Fruit fly (Drosophila melanogaster) whole organism, embryonic: ENCODE results near the gene CG44142.

Experiments
- Adf1 ChIP-seq: fragments of 200-800 bp; sonication (Bioruptor generic); IDR thresholded peaks from 2 replicates; pipeline ENCODE4 v1.3.6; 2022; ENCODE audit warnings: missing biosample characterization, missing genetic modification characterization
- C15 ChIP-seq: fragments of 200-800 bp; sonication (Bioruptor generic); IDR thresholded peaks from 3 replicates; pipeline ENCODE4 v1.3.6; 2022; ENCODE audit warnings: missing biosample characterization, missing genetic modification characterization
- CG10565 ChIP-seq: fragments of 200-800 bp; sonication (Bioruptor generic); optimal IDR thresholded peaks from 3 replicates; lab custom pipeline; 2016; ENCODE audit warnings: missing biosample characterization, mild to moderate bottlenecking, missing genetic modification characterization
- CG11093 ChIP-seq: fragments of 200-800 bp; sonication (Bioruptor generic); IDR thresholded peaks from 3 replicates; pipeline ENCODE4 v1.3.6; 2022; ENCODE audit warnings: missing biosample characterization, missing genetic modification characterization
- CG15073 ChIP-seq: fragments of 200-800 bp; sonication (Bioruptor generic); optimal IDR thresholded peaks from 2 replicates; lab custom pipeline; 2016; ENCODE audit warnings: missing biosample characterization, missing genetic modification characterization
- CG1647 ChIP-seq: fragments of 200-800 bp; sonication (Bioruptor generic); optimal IDR thresholded peaks from 3 replicates; lab custom pipeline; 2016; ENCODE audit warnings: missing biosample characterization, missing genetic modification characterization
- CG16863 ChIP-seq: fragments of 200-800 bp; sonication (Bioruptor generic); optimal IDR thresholded peaks from 3 replicates; lab custom pipeline; 2016; ENCODE audit warnings: missing biosample characterization, missing genetic modification characterization
- CG3065 ChIP-seq: fragments of 200-800 bp; sonication (Bioruptor generic); optimal IDR thresholded peaks from 2 replicates; lab custom pipeline; 2016; ENCODE audit warnings: missing biosample characterization, missing genetic modification characterization
- CG43689 ChIP-seq: fragments of 200-800 bp; sonication (Bioruptor generic); IDR thresholded peaks from 2 replicates; pipeline ENCODE4 v1.3.6; 2022; ENCODE audit warnings: missing biosample characterization, missing genetic modification characterization
- CG4820 ChIP-seq: fragments of 200-800 bp; sonication (Bioruptor generic); optimal IDR thresholded peaks from 3 replicates; lab custom pipeline; 2016; ENCODE audit warnings: missing biosample characterization, missing genetic modification characterization
- CG6254 ChIP-seq: fragments of 200-800 bp; sonication (Bioruptor generic); optimal IDR thresholded peaks from 3 replicates; lab custom pipeline; 2017; ENCODE audit warnings: mild to moderate bottlenecking, missing biosample characterization, missing genetic modification reagents, missing genetic modification characterization
- CG7372 ChIP-seq: fragments of 200-800 bp; sonication (Bioruptor generic); IDR thresholded peaks from 2 replicates; pipeline ENCODE4 v1.3.6; 2022; ENCODE audit warnings: missing biosample characterization, missing genetic modification characterization
- CG9437 ChIP-seq: fragments of 200-800 bp; sonication (Bioruptor generic); optimal IDR thresholded peaks from 2 replicates; lab custom pipeline; 2018; ENCODE audit warnings: missing biosample characterization, mild to moderate bottlenecking, missing genetic modification characterization
- CG9609 ChIP-seq: fragments of 200-800 bp; sonication (Bioruptor generic); optimal IDR thresholded peaks from 3 replicates; lab custom pipeline; 2016; ENCODE audit warnings: missing biosample characterization, missing genetic modification characterization
- CHES-1-like ChIP-seq: fragments of 200-800 bp; sonication (Bioruptor generic); optimal IDR thresholded peaks from 2 replicates; lab custom pipeline; 2016; ENCODE audit warnings: missing biosample characterization, missing genetic modification characterization
- Camta ChIP-seq: fragments of 200-800 bp; sonication (Bioruptor generic); optimal IDR thresholded peaks from 2 replicates; lab custom pipeline; 2016; ENCODE audit warnings: missing biosample characterization, missing genetic modification characterization
- Dbx ChIP-seq: fragments of 200-800 bp; sonication (Bioruptor generic); IDR thresholded peaks from 3 replicates; pipeline ENCODE4 v1.3.6; 2022; ENCODE audit warnings: missing biosample characterization, missing genetic modification characterization
- Deaf1 ChIP-seq: fragments of 200-800 bp; optimal IDR thresholded peaks from 3 replicates; lab custom pipeline; 2019; ENCODE audit warnings: missing biosample characterization, mild to moderate bottlenecking, missing genetic modification characterization, moderate library complexity
- Ets65A ChIP-seq: fragments of 200-800 bp; sonication (Bioruptor generic); peaks from one replicate; lab custom pipeline; 2016; ENCODE audit warnings: missing biosample characterization, missing genetic modification characterization
- Fer1 ChIP-seq: fragments of 200-800 bp; sonication (Bioruptor generic); optimal IDR thresholded peaks from 2 replicates; lab custom pipeline; 2017; ENCODE audit warnings: missing biosample characterization, mild to moderate bottlenecking, missing genetic modification characterization
- H15 ChIP-seq: fragments of 200-800 bp; sonication (Bioruptor generic); IDR thresholded peaks from 3 replicates; pipeline ENCODE4 v1.3.6; 2022; ENCODE audit warnings: missing biosample characterization, missing genetic modification characterization
- HLH3B ChIP-seq: fragments of 200-800 bp; sonication (Bioruptor generic); IDR thresholded peaks from 2 replicates; pipeline ENCODE4 v1.3.6; 2022; ENCODE audit warnings: missing biosample characterization, missing genetic modification characterization
- HLH54F ChIP-seq: fragments of 200-800 bp; sonication (Bioruptor generic); optimal IDR thresholded peaks from 3 replicates; lab custom pipeline; 2016; ENCODE audit warnings: missing biosample characterization, missing genetic modification characterization
- Hand ChIP-seq: fragments of 200-800 bp; sonication (Bioruptor generic); optimal IDR thresholded peaks from 2 replicates; lab custom pipeline; 2017; ENCODE audit warnings: mild to moderate bottlenecking, missing biosample characterization, missing genetic modification reagents, missing genetic modification characterization
- Hr78 ChIP-seq, 2 experiments: fragments of 200-800 bp in 1 of 2; fragments of >200 bp in 1 of 2; sonication (Bioruptor generic) in 1 of 2; optimal IDR thresholded peaks; 2 replicates each; lab custom pipeline; 2017 to 2019; ENCODE audit warnings: missing biosample characterization in 2 of 2, missing genetic modification characterization in 2 of 2, mild to moderate bottlenecking in 1 of 2, moderate library complexity in 1 of 2
- Med ChIP-seq: fragments of 200-800 bp; sonication (Bioruptor generic); peaks from one replicate; lab custom pipeline; 2016; ENCODE audit warnings: missing biosample characterization, missing genetic modification characterization, mild to moderate bottlenecking, inconsistent platforms, moderate library complexity
- Nf-YB ChIP-seq: fragments of 200-800 bp; sonication (Bioruptor generic); optimal IDR thresholded peaks from 3 replicates; lab custom pipeline; 2019; ENCODE audit warnings: missing biosample characterization, mild to moderate bottlenecking, missing genetic modification characterization, moderate library complexity
- Six4 ChIP-seq: fragments of 200-800 bp; sonication (Bioruptor generic); optimal IDR thresholded peaks from 2 replicates; lab custom pipeline; 2016; ENCODE audit warnings: missing biosample characterization, missing genetic modification characterization
- ab ChIP-seq: fragments of 200-800 bp; sonication (Bioruptor generic); optimal IDR thresholded peaks from 2 replicates; lab custom pipeline; 2016; ENCODE audit warnings: missing biosample characterization, missing genetic modification characterization
- abd-A ChIP-seq: fragments of 200-800 bp; sonication (Bioruptor generic); optimal IDR thresholded peaks from 3 replicates; lab custom pipeline; 2019; ENCODE audit warnings: missing biosample characterization, mild to moderate bottlenecking, missing genetic modification characterization, moderate library complexity
- bab2 ChIP-seq: fragments of 200-800 bp; sonication (Bioruptor generic); optimal IDR thresholded peaks from 2 replicates; lab custom pipeline; 2016; ENCODE audit warnings: missing biosample characterization, missing genetic modification characterization
- chn ChIP-seq: fragments of 200-800 bp; sonication (Bioruptor generic); optimal IDR thresholded peaks from 2 replicates; lab custom pipeline; 2016; ENCODE audit warnings: missing biosample characterization, missing genetic modification characterization
- danr ChIP-seq: fragments of 200-800 bp; sonication (Bioruptor generic); IDR thresholded peaks from 2 replicates; pipeline ENCODE4 v1.3.6; 2022; ENCODE audit warnings: missing biosample characterization, missing genetic modification characterization
- fd102C ChIP-seq: fragments of 200-800 bp; sonication (Bioruptor generic); optimal IDR thresholded peaks from 2 replicates; lab custom pipeline; 2018; ENCODE audit warnings: missing biosample characterization, mild to moderate bottlenecking, missing genetic modification characterization, moderate library complexity
- gcm2 ChIP-seq: fragments of 200-800 bp; sonication (Bioruptor generic); optimal IDR thresholded peaks from 2 replicates; lab custom pipeline; 2016; ENCODE audit warnings: missing biosample characterization, missing genetic modification characterization
- h ChIP-seq: fragments of >200 bp; optimal IDR thresholded peaks from 2 replicates; lab custom pipeline; 2017
- jumu ChIP-seq: fragments of 200-800 bp; sonication (Bioruptor generic); optimal IDR thresholded peaks from 3 replicates; lab custom pipeline; 2016; ENCODE audit warnings: missing biosample characterization, missing genetic modification characterization
- knrl ChIP-seq: fragments of 200-800 bp; sonication (Bioruptor generic); IDR thresholded peaks from 3 replicates; pipeline ENCODE4 v1.3.6; 2022; ENCODE audit warnings: missing biosample characterization, missing genetic modification characterization; ENCODE audit not compliant: partially characterized antibody
- onecut ChIP-seq: fragments of 200-800 bp; sonication (Bioruptor generic); IDR thresholded peaks from 2 replicates; pipeline ENCODE4 v1.3.6; 2022; ENCODE audit warnings: missing biosample characterization, missing genetic modification characterization
- scrt ChIP-seq: fragments of 200-800 bp; sonication (Bioruptor generic); optimal IDR thresholded peaks from 2 replicates; lab custom pipeline; 2018; ENCODE audit warnings: missing biosample characterization, mild to moderate bottlenecking, missing genetic modification characterization, moderate library complexity
- sens ChIP-seq: fragments of 200-800 bp; sonication (Bioruptor generic); peaks from one replicate; lab custom pipeline; 2016; ENCODE audit warnings: missing biosample characterization, missing genetic modification characterization
- wdn ChIP-seq: fragments of 200-800 bp; sonication (Bioruptor generic); IDR thresholded peaks from 2 replicates; pipeline ENCODE4 v1.3.6; 2022; ENCODE audit warnings: missing biosample characterization, missing genetic modification characterization

Gene CG44142

DNA sequence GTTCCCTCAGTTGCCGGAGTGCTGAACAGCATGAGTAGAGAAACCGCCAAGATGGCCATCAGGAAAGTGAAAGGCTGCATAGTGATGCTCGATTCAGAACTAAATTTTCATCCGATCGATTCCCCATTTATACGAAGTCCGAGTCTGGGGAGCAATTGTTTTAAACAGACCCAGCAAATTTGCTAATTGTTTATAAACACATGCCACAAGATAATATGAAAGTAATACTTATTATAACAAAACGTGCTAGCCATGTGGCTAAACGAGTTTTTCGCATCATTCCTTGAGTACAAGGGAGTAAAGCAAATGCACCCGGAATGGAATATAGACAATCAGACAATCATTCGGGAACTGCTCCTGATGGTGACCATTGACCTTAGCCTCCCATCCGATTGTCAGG, at the start of gene CG44142:
TSS of gene CG44142 (minus strand) at position 101 of the 400 bp plus-strand sequence.
- TF ChIP-seq ab (GFP tag; lab: Kevin White, UChicago) (no peak), H15 (GFP tag; lab: Robert Waterston, UW) (no peak), bab2 (GFP tag; lab: Kevin White, UChicago) (no peak), C15 (no peak), chn (GFP tag; lab: Kevin White, UChicago) (no peak), Six4 (GFP tag; lab: Kevin White, UChicago) (no peak), HLH54F (GFP tag; lab: Kevin White, UChicago) (no peak), Deaf1 (tag; lab: Kevin White, UChicago) (no peak), CG6254 (no peak), CG1647 (GFP tag; lab: Kevin White, UChicago) (no peak), CG9609 (GFP tag; lab: Kevin White, UChicago) (no peak), fd102C (GFP tag; lab: Kevin White, UChicago) (no peak), HLH3B (GFP tag; lab: Robert Waterston, UW) (no peak), Nf-YB (no peak), Dbx (no peak)
- TF ChIP-seq, all 482 proteins: peak for 0

DNA sequence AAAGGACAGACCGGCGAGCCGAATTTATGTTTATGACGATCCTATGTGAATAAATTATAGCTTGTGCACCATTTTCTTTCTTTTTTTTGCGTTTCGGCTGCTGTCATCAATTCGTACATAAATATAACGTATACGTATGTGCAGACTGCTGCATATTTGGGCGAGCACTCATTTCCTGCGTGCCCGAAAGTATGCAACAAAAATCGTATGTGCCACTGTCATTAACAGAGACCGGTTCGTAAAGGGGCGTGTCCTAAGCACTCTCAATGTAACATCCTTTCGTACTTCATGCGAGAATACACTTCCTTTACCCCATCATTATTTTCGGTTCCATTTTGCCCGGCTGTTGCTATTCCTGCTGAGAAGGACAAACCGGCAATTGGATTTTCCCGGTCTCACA, 47.1 kb upstream of the CG44142 start:
- TF ChIP-seq Adf1 (GFP tag; lab: Robert Waterston, UW) (no peak), CG3065 (peak; percentile 30), Camta (GFP tag; lab: Kevin White, UChicago) (no peak), CG9437 (peak; percentile 20), CG7372 (GFP tag; lab: Robert Waterston, UW) (peak; percentile 60; the same call in 1 of the 2 replicates), sens (GFP tag; lab: Kevin White, UChicago) (peak; percentile 51), gcm2 (GFP tag; lab: Kevin White, UChicago) (no peak), CG15073 (GFP tag; lab: Kevin White, UChicago) (no peak), CG11093 (GFP tag; lab: Robert Waterston, UW) (no peak), Med (GFP tag; lab: Kevin White, UChicago) (peak; percentile 61), CG43689 (GFP tag; lab: Robert Waterston, UW) (no peak), h (no peak), CG4820 (GFP tag; lab: Kevin White, UChicago) (no peak), CG10565 (GFP tag; lab: Kevin White, UChicago) (no peak), danr (GFP tag; lab: Robert Waterston, UW) (no peak)

DNA sequence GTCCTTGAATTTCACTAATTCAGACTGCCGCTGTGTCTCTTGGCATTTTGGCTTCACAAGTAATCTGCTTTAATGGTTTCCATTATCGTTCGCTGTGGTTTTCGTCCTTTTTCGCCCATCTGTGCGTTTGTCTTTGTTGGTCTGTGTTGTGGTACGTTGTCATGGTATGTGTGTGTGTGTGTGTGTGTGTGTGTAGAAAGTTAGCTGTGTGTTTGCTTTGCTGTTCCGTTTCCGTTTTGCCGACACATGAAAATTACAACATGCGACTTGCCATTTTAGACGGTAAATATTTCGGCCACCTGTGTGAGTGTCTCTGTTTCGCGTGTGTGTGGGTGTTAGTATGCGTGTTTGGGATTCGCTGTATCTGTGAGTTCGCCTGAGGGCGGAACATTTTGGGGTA, 44.0 kb upstream of the CG44142 start:
- no peak for TF ChIP-seq knrl (GFP tag; lab: Robert Waterston, UW)
- peak; percentile 80 for TF ChIP-seq Ets65A (GFP tag; lab: Kevin White, UChicago)
- no peak for TF ChIP-seq Hand
- TF ChIP-seq scrt: peak; percentile 70
- TF ChIP-seq abd-A (tag; lab: Kevin White, UChicago): peak; percentile 34

DNA sequence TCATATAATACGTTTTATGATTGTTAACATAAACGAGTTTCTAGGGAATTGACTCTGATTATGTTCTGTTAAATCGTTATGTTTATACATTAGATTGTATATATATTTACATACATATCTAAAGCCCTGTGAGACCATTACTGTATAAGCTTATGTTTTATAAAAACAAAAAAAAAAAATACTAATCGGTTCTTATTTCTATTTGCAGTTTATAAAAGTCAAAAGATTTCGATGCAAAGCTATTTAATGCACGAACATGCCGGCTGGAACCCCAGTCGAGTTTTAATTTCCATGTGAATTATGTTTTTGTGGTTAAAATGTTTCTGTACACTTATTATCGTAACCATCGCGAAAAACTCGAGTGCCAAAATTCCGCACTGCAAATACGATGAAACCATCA, 40.4 kb upstream of the CG44142 start, which contains the start of gene mthl12:
TSS of gene mthl12 (plus strand) at position 301 of the 400 bp plus-strand sequence.
- TF ChIP-seq CG11093 (GFP tag; lab: Robert Waterston, UW) (no peak), Hand (no peak), jumu (no peak)
- TF ChIP-seq, all 482 proteins: peak for 0

DNA sequence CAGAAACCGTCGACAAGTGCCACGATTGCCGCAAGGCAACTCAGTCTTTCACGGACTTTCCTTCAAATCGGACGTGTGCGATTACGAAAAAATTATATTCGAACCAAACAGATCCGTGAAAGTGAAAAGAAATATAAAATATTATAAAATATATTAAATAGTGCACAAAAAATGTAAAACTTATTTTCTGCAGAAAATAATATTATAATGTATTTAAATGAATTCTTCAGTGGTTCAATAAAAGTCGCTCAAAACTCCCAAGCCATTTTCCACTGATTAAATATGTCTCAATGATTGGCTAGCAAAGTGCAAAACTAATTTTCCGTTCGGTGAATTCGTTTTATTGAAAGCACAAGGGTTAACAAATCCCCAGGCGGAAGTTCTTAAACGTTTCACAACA, 25.0 kb upstream of the CG44142 start, which contains the start of gene PK2-R1:
TSS of gene PK2-R1 (plus strand) at position 301 of the 400 bp plus-strand sequence.
- TF ChIP-seq Fer1 (GFP tag; lab: Kevin White, UChicago) (no peak), CHES-1-like (GFP tag; lab: Kevin White, UChicago) (no peak), onecut (GFP tag; lab: Robert Waterston, UW) (no peak), CG16863 (no peak), CG1647 (GFP tag; lab: Kevin White, UChicago) (no peak), wdn (GFP tag; lab: Robert Waterston, UW) (no peak), Hr78 (GFP tag; optimal IDR thresholded peaks at IDR 0.05; lab: Kevin White, UChicago) (no peak)
